Fruit fly (Drosophila melanogaster) whole organism, embryonic: Measurements from ENCODE around the gene CG32425.

ENCODE experiments used
- B-H2 ChIP-seq: fragments of 200-800 bp; sonication (Bioruptor generic); optimal IDR thresholded peaks from 2 replicates; lab custom pipeline; 2018; ENCODE audit warnings: missing biosample characterization, mild to moderate bottlenecking, missing genetic modification characterization
- CG10147 ChIP-seq: fragments of 200-800 bp; sonication (Bioruptor generic); optimal IDR thresholded peaks from 2 replicates; lab custom pipeline; 2019; ENCODE audit warnings: missing biosample characterization, mild to moderate bottlenecking, missing genetic modification characterization, moderate library complexity
- CG10267 ChIP-seq: fragments of 200-800 bp; sonication (Bioruptor generic); optimal IDR thresholded peaks from 2 replicates; lab custom pipeline; 2018; ENCODE audit warnings: missing biosample characterization, mild to moderate bottlenecking, missing genetic modification characterization, moderate library complexity
- CG10431 ChIP-seq: fragments of 200-800 bp; sonication (Bioruptor generic); optimal IDR thresholded peaks from 3 replicates; lab custom pipeline; 2018; ENCODE audit warnings: missing biosample characterization, mild to moderate bottlenecking, missing genetic modification characterization
- CG12104 ChIP-seq: fragments of 200-800 bp; sonication (Bioruptor generic); optimal IDR thresholded peaks from 3 replicates; lab custom pipeline; 2016; ENCODE audit warnings: missing biosample characterization, missing genetic modification characterization
- CG12155 ChIP-seq: fragments of 200-800 bp; sonication (Bioruptor generic); optimal IDR thresholded peaks from 3 replicates; lab custom pipeline; 2016; ENCODE audit warnings: missing biosample characterization, missing genetic modification characterization
- CG12744 ChIP-seq: fragments of 200-800 bp; sonication (Bioruptor generic); optimal IDR thresholded peaks from 2 replicates; lab custom pipeline; 2016; ENCODE audit warnings: missing biosample characterization, missing genetic modification characterization
- CG15073 ChIP-seq: fragments of 200-800 bp; sonication (Bioruptor generic); optimal IDR thresholded peaks from 2 replicates; lab custom pipeline; 2016; ENCODE audit warnings: missing biosample characterization, missing genetic modification characterization
- CG15696 ChIP-seq: fragments of 200-800 bp; sonication (Bioruptor generic); optimal IDR thresholded peaks from 2 replicates; lab custom pipeline; 2019; ENCODE audit warnings: missing biosample characterization, mild to moderate bottlenecking, missing genetic modification characterization, moderate library complexity
- CG1602 ChIP-seq: fragments of 200-800 bp; sonication (Bioruptor generic); optimal IDR thresholded peaks from 3 replicates; lab custom pipeline; 2016; ENCODE audit warnings: missing biosample characterization, missing genetic modification characterization
- CG17385 ChIP-seq: fragments of 200-800 bp; sonication (Bioruptor generic); optimal IDR thresholded peaks from 3 replicates; lab custom pipeline; 2018; ENCODE audit warnings: missing biosample characterization, mild to moderate bottlenecking, missing genetic modification characterization
- CG17612 ChIP-seq: fragments of 200-800 bp; sonication (Bioruptor generic); IDR thresholded peaks from 2 replicates; pipeline ENCODE4 v1.3.6; 2022; ENCODE audit warnings: missing biosample characterization, missing genetic modification characterization
- CG17802 ChIP-seq: fragments of 200-800 bp; sonication (Bioruptor generic); optimal IDR thresholded peaks from 2 replicates; lab custom pipeline; 2018; ENCODE audit warnings: missing biosample characterization, mild to moderate bottlenecking, missing genetic modification characterization, moderate library complexity
- CG18619 ChIP-seq: fragments of 200-800 bp; sonication (Bioruptor generic); optimal IDR thresholded peaks from 3 replicates; lab custom pipeline; 2017; ENCODE audit warnings: missing biosample characterization, mild to moderate bottlenecking, missing genetic modification characterization
- CG18764 ChIP-seq: fragments of 200-800 bp; sonication (Bioruptor generic); optimal IDR thresholded peaks from 3 replicates; lab custom pipeline; 2016; ENCODE audit warnings: missing biosample characterization, missing genetic modification characterization
- CG2202 ChIP-seq: fragments of 200-800 bp; sonication (Bioruptor generic); optimal IDR thresholded peaks from 2 replicates; lab custom pipeline; 2018; ENCODE audit warnings: missing biosample characterization, mild to moderate bottlenecking, missing genetic modification characterization
- CG3065 ChIP-seq: fragments of 200-800 bp; sonication (Bioruptor generic); optimal IDR thresholded peaks from 2 replicates; lab custom pipeline; 2016; ENCODE audit warnings: missing biosample characterization, missing genetic modification characterization
- CG31365 ChIP-seq: fragments of 200-800 bp; sonication (Bioruptor generic); optimal IDR thresholded peaks from 2 replicates; lab custom pipeline; 2018; ENCODE audit warnings: missing biosample characterization, mild to moderate bottlenecking, missing genetic modification characterization
- CG6791 ChIP-seq: fragments of 200-800 bp; sonication (Bioruptor generic); IDR thresholded peaks from 3 replicates; pipeline ENCODE4 v1.3.6; 2022; ENCODE audit warnings: missing biosample characterization, missing genetic modification characterization; ENCODE audit not compliant: partially characterized antibody
- Camta ChIP-seq: fragments of 200-800 bp; sonication (Bioruptor generic); optimal IDR thresholded peaks from 2 replicates; lab custom pipeline; 2016; ENCODE audit warnings: missing biosample characterization, missing genetic modification characterization
- D ChIP-seq, 2 experiments: fragments of 200-800 bp in 1 of 2; fragments of >200 bp in 1 of 2; sonication (Bioruptor generic) in 1 of 2; optimal IDR thresholded peaks; 2 replicates in 1 of 2; 3 replicates in 1 of 2; lab custom pipeline; 2017; ENCODE audit warnings: mild to moderate bottlenecking in 1 of 2, missing biosample characterization in 1 of 2, missing genetic modification characterization in 1 of 2, missing genetic modification reagents in 1 of 2
- E2f2 ChIP-seq: fragments of 200-800 bp; sonication (Bioruptor generic); IDR thresholded peaks from 2 replicates; pipeline ENCODE4 v1.3.6; 2022; ENCODE audit warnings: missing biosample characterization, missing genetic modification characterization
- HLH54F ChIP-seq: fragments of 200-800 bp; sonication (Bioruptor generic); optimal IDR thresholded peaks from 3 replicates; lab custom pipeline; 2016; ENCODE audit warnings: missing biosample characterization, missing genetic modification characterization
- Hr78 ChIP-seq, 2 experiments: fragments of 200-800 bp in 1 of 2; fragments of >200 bp in 1 of 2; sonication (Bioruptor generic) in 1 of 2; optimal IDR thresholded peaks; 2 replicates each; lab custom pipeline; 2017 to 2019; ENCODE audit warnings: missing biosample characterization in 2 of 2, missing genetic modification characterization in 2 of 2, mild to moderate bottlenecking in 1 of 2, moderate library complexity in 1 of 2
- MESR4 ChIP-seq: fragments of 200-800 bp; sonication (Bioruptor generic); optimal IDR thresholded peaks from 2 replicates; lab custom pipeline; 2018; ENCODE audit warnings: missing biosample characterization, mild to moderate bottlenecking, missing genetic modification characterization, moderate library complexity
- Mes4 ChIP-seq: fragments of 200-800 bp; sonication (Bioruptor generic); optimal IDR thresholded peaks from 2 replicates; lab custom pipeline; 2016; ENCODE audit warnings: missing biosample characterization, missing genetic modification characterization
- Ptx1 ChIP-seq: fragments of 200-800 bp; sonication (Bioruptor generic); IDR thresholded peaks from 2 replicates; pipeline ENCODE4 v1.3.6; 2022; ENCODE audit warnings: missing biosample characterization, missing genetic modification characterization
- bcd ChIP-seq: fragments of 200-800 bp; sonication (Bioruptor generic); optimal IDR thresholded peaks from 2 replicates; lab custom pipeline; 2017; ENCODE audit warnings: missing biosample characterization, mild to moderate bottlenecking, missing genetic modification characterization
- chm ChIP-seq: fragments of 200-800 bp; sonication (Bioruptor generic); IDR thresholded peaks from 2 replicates; pipeline ENCODE4 v1.3.6; 2022; ENCODE audit warnings: missing biosample characterization, missing genetic modification characterization
- en ChIP-seq: fragments of 200-800 bp; sonication (Bioruptor generic); optimal IDR thresholded peaks from 2 replicates; lab custom pipeline; 2016; ENCODE audit warnings: missing biosample characterization, missing genetic modification characterization
- fd102C ChIP-seq: fragments of 200-800 bp; sonication (Bioruptor generic); optimal IDR thresholded peaks from 2 replicates; lab custom pipeline; 2018; ENCODE audit warnings: missing biosample characterization, mild to moderate bottlenecking, missing genetic modification characterization, moderate library complexity
- gcm2 ChIP-seq: fragments of 200-800 bp; sonication (Bioruptor generic); optimal IDR thresholded peaks from 2 replicates; lab custom pipeline; 2016; ENCODE audit warnings: missing biosample characterization, missing genetic modification characterization
- gsb ChIP-seq: fragments of 200-800 bp; sonication (Bioruptor generic); IDR thresholded peaks from 2 replicates; pipeline ENCODE4 v1.3.6; 2022; ENCODE audit warnings: missing biosample characterization, missing genetic modification characterization
- gsb-n ChIP-seq: fragments of 200-800 bp; sonication (Bioruptor generic); optimal IDR thresholded peaks from 3 replicates; lab custom pipeline; 2018; ENCODE audit warnings: missing biosample characterization, mild to moderate bottlenecking, missing genetic modification characterization
- her ChIP-seq: fragments of 200-800 bp; sonication (Bioruptor generic); optimal IDR thresholded peaks from 2 replicates; lab custom pipeline; 2016; ENCODE audit warnings: missing biosample characterization, missing genetic modification characterization
- jumu ChIP-seq: fragments of 200-800 bp; sonication (Bioruptor generic); optimal IDR thresholded peaks from 3 replicates; lab custom pipeline; 2016; ENCODE audit warnings: missing biosample characterization, missing genetic modification characterization
- ken ChIP-seq: fragments of 200-800 bp; sonication (Bioruptor generic); IDR thresholded peaks from 3 replicates; pipeline ENCODE4 v1.3.6; 2022; ENCODE audit warnings: missing biosample characterization, missing genetic modification characterization
- klu ChIP-seq: fragments of 200-800 bp; sonication (Bioruptor generic); IDR thresholded peaks from 2 replicates; pipeline ENCODE4 v1.3.6; 2022; ENCODE audit warnings: missing biosample characterization, missing genetic modification characterization
- lmd ChIP-seq: fragments of 200-800 bp; sonication (Bioruptor generic); IDR thresholded peaks from 2 replicates; pipeline ENCODE4 v1.3.6; 2022; ENCODE audit warnings: missing biosample characterization, missing genetic modification characterization
- mirr ChIP-seq: fragments of 200-800 bp; sonication (Bioruptor generic); optimal IDR thresholded peaks from 3 replicates; lab custom pipeline; 2018; ENCODE audit warnings: missing biosample characterization, mild to moderate bottlenecking, missing genetic modification characterization
- pita ChIP-seq: fragments of 200-800 bp; sonication (Bioruptor generic); optimal IDR thresholded peaks from 2 replicates; lab custom pipeline; 2017; ENCODE audit warnings: missing biosample characterization, mild to moderate bottlenecking, missing genetic modification characterization
- pnt ChIP-seq: fragments of 200-800 bp; sonication (Bioruptor generic); optimal IDR thresholded peaks from 3 replicates; lab custom pipeline; 2016; ENCODE audit warnings: missing biosample characterization, missing genetic modification characterization
- psq ChIP-seq: fragments of 200-800 bp; sonication (Bioruptor generic); optimal IDR thresholded peaks from 2 replicates; lab custom pipeline; 2017; ENCODE audit warnings: missing biosample characterization, missing genetic modification characterization
- row ChIP-seq: fragments of 200-800 bp; sonication (Bioruptor generic); IDR thresholded peaks from 3 replicates; pipeline ENCODE4 v1.3.6; 2022; ENCODE audit warnings: missing biosample characterization, missing genetic modification characterization
- sens-2 ChIP-seq: fragments of 200-800 bp; sonication (Bioruptor generic); IDR thresholded peaks from 2 replicates; pipeline ENCODE4 v1.3.6; 2022; ENCODE audit warnings: missing biosample characterization, missing genetic modification characterization
- sim ChIP-seq: fragments of 200-800 bp; sonication (Bioruptor generic); IDR thresholded peaks from 2 replicates; pipeline ENCODE4 v1.3.6; 2022; ENCODE audit warnings: missing biosample characterization, missing genetic modification characterization
- slou ChIP-seq: fragments of 200-800 bp; sonication (Bioruptor generic); optimal IDR thresholded peaks from 3 replicates; lab custom pipeline; 2016; ENCODE audit warnings: missing biosample characterization, missing genetic modification characterization
- sob ChIP-seq: fragments of 200-800 bp; sonication (Bioruptor generic); IDR thresholded peaks from 2 replicates; pipeline ENCODE4 v1.3.6; 2022; ENCODE audit warnings: missing biosample characterization, missing genetic modification characterization
- yki ChIP-seq: fragments of >200 bp; optimal IDR thresholded peaks from 3 replicates; lab custom pipeline; 2018

Gene CG32425

DNA sequence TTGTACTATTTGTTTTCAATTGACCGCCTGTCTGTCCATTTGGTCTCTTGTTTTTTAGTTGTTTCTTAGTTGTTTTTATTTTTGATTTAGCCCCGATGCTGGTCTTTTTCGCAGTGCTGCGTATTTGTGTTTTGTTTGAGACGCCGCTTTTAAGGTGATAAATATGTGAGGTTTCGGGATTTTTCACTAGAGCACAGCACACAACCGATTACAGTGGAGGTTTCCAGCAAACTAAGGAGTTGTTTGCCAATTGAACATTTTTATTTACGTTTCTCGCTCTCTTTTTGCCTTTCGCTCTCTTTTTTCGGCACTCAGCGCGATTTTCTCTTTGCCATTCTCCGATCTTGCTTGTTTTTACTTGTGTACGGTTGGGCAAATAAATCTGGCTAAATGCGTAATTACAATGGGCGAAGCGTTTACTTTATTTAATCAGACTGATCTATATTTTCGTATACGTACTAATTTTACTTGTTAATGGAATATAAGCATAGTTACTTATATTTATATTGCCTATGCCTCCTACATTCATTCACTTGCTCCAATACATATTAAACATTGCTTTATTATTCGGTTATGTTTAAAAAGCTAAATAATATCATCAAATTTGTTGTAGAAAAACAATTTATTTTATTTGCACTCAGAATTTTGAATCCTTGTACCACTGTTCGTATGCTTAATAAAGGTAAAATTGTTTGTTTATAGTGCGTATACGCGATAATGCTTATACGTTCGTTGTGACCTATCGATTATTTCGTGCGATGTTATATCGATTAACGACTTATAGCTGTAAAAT, 43.3 kb downstream of the CG32425 start, which contains the start of gene Rcd2 (continued):
- TF ChIP-seq gsb (peak; percentile 31; the same call in 1 of the 2 replicates), CG12744 (GFP tag; lab: Kevin White, UChicago) (peak; percentile 60), CG15696 (tag; lab: Kevin White, UChicago) (peak; percentile 63), klu (GFP tag; lab: Robert Waterston, UW) (peak; percentile 64), Hr78 (GFP tag; optimal IDR thresholded peaks at IDR 0.05; lab: Kevin White, UChicago) (peak in 1 of 2 experiments; percentile 99), CG17612 (peak; percentile 57; the same call in 1 of the 2 replicates), Ptx1 (GFP tag; lab: Robert Waterston, UW) (peak; percentile 82), CG10431 (no peak), CG17385 (GFP tag; lab: Kevin White, UChicago) (peak; percentile 80), pnt (GFP tag; lab: Kevin White, UChicago) (no peak), CG18764 (GFP tag; lab: Kevin White, UChicago) (peak; percentile 52), Mes4 (GFP tag; lab: Kevin White, UChicago) (no peak), CG15073 (GFP tag; lab: Kevin White, UChicago) (no peak), CG1602 (GFP tag; lab: Kevin White, UChicago) (peak; percentile 35), sob (GFP tag; lab: Robert Waterston, UW) (peak; percentile 82), lmd (peak; percentile 74), CG3065 (GFP tag; lab: Kevin White, UChicago) (no peak), sim (GFP tag; lab: Robert Waterston, UW) (no peak), CG31365 (peak; percentile 28), row (GFP tag; lab: Robert Waterston, UW) (peak; percentile 88), mirr (GFP tag; lab: Kevin White, UChicago) (peak; percentile 77), E2f2 (GFP tag; lab: Robert Waterston, UW) (no peak), CG6791 (peak; percentile 90), CG18619 (GFP tag; lab: Kevin White, UChicago) (peak; percentile 80), jumu (GFP tag; lab: Kevin White, UChicago) (no peak), her (GFP tag; lab: Kevin White, UChicago) (no peak), bcd (GFP tag; lab: Kevin White, UChicago) (peak; percentile 81), psq (GFP tag; lab: Kevin White, UChicago) (peak; percentile 47), ken (GFP tag; lab: Robert Waterston, UW) (no peak; the same call in 2 of the 3 replicates), CG17802 (tag; lab: Kevin White, UChicago) (no peak), fd102C (GFP tag; lab: Kevin White, UChicago) (peak; percentile 57), CG12155 (peak; percentile 38), CG2202 (tag; lab: Kevin White, UChicago) (peak; percentile 15), HLH54F (GFP tag; lab: Kevin White, UChicago) (peak; percentile 36), chm (GFP tag; lab: Robert Waterston, UW) (no peak; the same call in 1 of the 2 replicates), MESR4 (GFP tag; lab: Kevin White, UChicago) (no peak), sens-2 (GFP tag; lab: Robert Waterston, UW) (0 out of 2 replicates have a peak, but pooled peaks have one; percentile 11), B-H2 (GFP tag; lab: Kevin White, UChicago) (peak; percentile 82), D (optimal IDR thresholded peaks at IDR 0.05; lab: Kevin White, UChicago) (no peak), D (GFP tag; optimal IDR thresholded peaks at IDR 0.05; lab: Kevin White, UChicago) (peak; percentile 15), yki (lab: Kevin White, UChicago) (no peak), pita (GFP tag; lab: Kevin White, UChicago) (no peak), gsb-n (tag; lab: Kevin White, UChicago) (peak; percentile 56), gcm2 (GFP tag; lab: Kevin White, UChicago) (peak; percentile 21), CG12104 (GFP tag; lab: Kevin White, UChicago) (peak; percentile 46), slou (peak; percentile 31), Camta (no peak), en (GFP tag; lab: Kevin White, UChicago) (no peak), CG10147 (GFP tag; lab: Kevin White, UChicago) (peak; percentile 93), CG10267 (tag; lab: Kevin White, UChicago) (peak; percentile 78)
